Fruit fly (Drosophila melanogaster): ENCODE measurements around the gene SdhC.

The SdhC gene

dm6 chr3R:11209801-11210402 is at the start of gene SdhC, which contains the start of gene Tctp:
Gene SdhC, minus strand, starts transcription at chr3R:11209849.
Gene Tctp, plus strand, starts transcription at chr3R:11210247.
- TF ChIP-seq CG17801 (GFP tag; optimal IDR thresholded peaks at IDR 0.05; ENCODE audit: partially characterized antibody): peak; percentile 62

dm6 chr3R:11257537-11257936 is 47.9 kb upstream of the SdhC start:
- TF ChIP-seq CG17801 (GFP tag; optimal IDR thresholded peaks at IDR 0.05; ENCODE audit: partially characterized antibody): no peak

dm6 chr3R:11254382-11254953 is 44.8 kb upstream of the SdhC start:
- TF ChIP-seq CG17801 (GFP tag; optimal IDR thresholded peaks at IDR 0.05; ENCODE audit: partially characterized antibody): no peak

- no peak for TF ChIP-seq CG17801 (GFP tag; optimal IDR thresholded peaks at IDR 0.05; ENCODE audit: partially characterized antibody)
Observed at dm6 chr3R:11253768-11254167, 44.1 kb upstream of the SdhC start.

- no peak for TF ChIP-seq CG17801 (GFP tag; optimal IDR thresholded peaks at IDR 0.05; ENCODE audit: partially characterized antibody)
Observed at dm6 chr3R:11246865-11247264, 37.2 kb upstream of the SdhC start.

dm6 chr3R:11245803-11246202 is 36.2 kb upstream of the SdhC start:
- no peak for TF ChIP-seq CG17801 (GFP tag; optimal IDR thresholded peaks at IDR 0.05; ENCODE audit: partially characterized antibody)

- TF ChIP-seq CG17801 (GFP tag; optimal IDR thresholded peaks at IDR 0.05; ENCODE audit: partially characterized antibody): no peak
Observed at dm6 chr3R:11243951-11244660, 34.5 kb upstream of the SdhC start, which contains the start of the genes CG17734 and CG5214. Gene CG17734, minus strand, starts transcription at chr3R:11243999. Gene CG5214, plus strand, starts transcription at chr3R:11244302.

- TF ChIP-seq CG17801 (GFP tag; optimal IDR thresholded peaks at IDR 0.05; ENCODE audit: partially characterized antibody): no peak
Observed at dm6 chr3R:11243057-11243740, 33.5 kb upstream of the SdhC start.

- no peak for TF ChIP-seq CG17801 (GFP tag; optimal IDR thresholded peaks at IDR 0.05; ENCODE audit: partially characterized antibody)
Observed at dm6 chr3R:11240891-11241290, 31.2 kb upstream of the SdhC start, which contains the start of the genes scpr-B and scpr-A. Gene scpr-B, minus strand, starts transcription at chr3R:11240991. Gene scpr-A, plus strand, starts transcription at chr3R:11241183.

dm6 chr3R:11237598-11237997 is 27.9 kb upstream of the SdhC start, which contains the start of gene CG31388:
Gene CG31388, plus strand, starts transcription at chr3R:11237815.
- no peak for TF ChIP-seq CG17801 (GFP tag; optimal IDR thresholded peaks at IDR 0.05; ENCODE audit: partially characterized antibody)

dm6 chr3R:11236041-11236440 is 26.4 kb upstream of the SdhC start, which contains the start of gene CG31441:
Gene CG31441, plus strand, starts transcription at chr3R:11236286.
- no peak for TF ChIP-seq CG17801 (GFP tag; optimal IDR thresholded peaks at IDR 0.05; ENCODE audit: partially characterized antibody)

dm6 chr3R:11234918-11235371 is 25.3 kb upstream of the SdhC start, which contains the start of the genes Arfip and CG17721:
Gene Arfip, minus strand, starts transcription at chr3R:11235013.
Gene CG17721, plus strand, starts transcription at chr3R:11235140.
- TF ChIP-seq CG17801 (GFP tag; optimal IDR thresholded peaks at IDR 0.05; ENCODE audit: partially characterized antibody): no peak

dm6 chr3R:11231705-11232261 is 22.1 kb upstream of the SdhC start, which contains the start of the genes CG17187 and Dph3:
Gene CG17187, minus strand, starts transcription at chr3R:11231879.
Gene Dph3, plus strand, starts transcription at chr3R:11231912.
- no peak for TF ChIP-seq CG17801 (GFP tag; optimal IDR thresholded peaks at IDR 0.05; ENCODE audit: partially characterized antibody)

- TF ChIP-seq CG17801 (GFP tag; optimal IDR thresholded peaks at IDR 0.05; ENCODE audit: partially characterized antibody): no peak
Observed at dm6 chr3R:11231037-11231436, 21.4 kb upstream of the SdhC start.
